Fruit fly (Drosophila melanogaster): ENCODE measurements around the gene Zmynd10.
A peak's percentile ranks its signal among the peaks of the same experiment; 100 is the strongest.

Gene Zmynd10

dm6 chr3L:13017803-13018324 is 8.4 kb downstream of the Zmynd10 start, which contains the start of the genes mRpL20 and Icmt (continued):
- peak; percentile 77 for TF ChIP-seq D19A (tag; optimal IDR thresholded peaks at IDR 0.05)
- TF ChIP-seq ash1 (GFP tag; optimal IDR thresholded peaks at IDR 0.05): no peak
- TF ChIP-seq CG15696 (tag; optimal IDR thresholded peaks at IDR 0.05): peak; percentile 66
- TF ChIP-seq ATbp (GFP tag; optimal IDR thresholded peaks at IDR 0.05): peak; percentile 87
- TF ChIP-seq wor (GFP tag; IDR thresholded peaks at IDR 0.05): peak; percentile 93
- peak; percentile 76; the same call in 2 of the 3 replicates for TF ChIP-seq sr (GFP tag; IDR thresholded peaks at IDR 0.05)
- TF ChIP-seq Hey (tag; optimal IDR thresholded peaks at IDR 0.05): no peak
- no peak for TF ChIP-seq HmgD (GFP tag; optimal IDR thresholded peaks at IDR 0.05)
- TF ChIP-seq Sry-δ (GFP tag; optimal IDR thresholded peaks at IDR 0.05): peak; percentile 33
- TF ChIP-seq Dref (GFP tag; IDR thresholded peaks at IDR 0.05): peak; percentile 66
- TF ChIP-seq CG10462 (GFP tag; optimal IDR thresholded peaks at IDR 0.05): peak; percentile 75
- TF ChIP-seq CG4282 (GFP tag; optimal IDR thresholded peaks at IDR 0.05): no peak
- TF ChIP-seq CG11456 (GFP tag; IDR thresholded peaks at IDR 0.05): peak; percentile 96
- peak; percentile 73 for TF ChIP-seq ems (GFP tag; optimal IDR thresholded peaks at IDR 0.05)
- TF ChIP-seq croc (GFP tag; conservative IDR thresholded peaks at IDR 0.05): peak; percentile 93
- no peak for TF ChIP-seq h (optimal IDR thresholded peaks at IDR 0.05)
- no peak for TF ChIP-seq Dfd (GFP tag; optimal IDR thresholded peaks at IDR 0.05)
- TF ChIP-seq klu (GFP tag; IDR thresholded peaks at IDR 0.05): peak; percentile 93
- TF ChIP-seq tap (tag; optimal IDR thresholded peaks at IDR 0.05): peak; percentile 88
- TF ChIP-seq hkb (optimal IDR thresholded peaks at IDR 0.05): no peak
- TF ChIP-seq hkb (GFP tag; IDR thresholded peaks at IDR 0.05): peak; percentile 96
- peak; percentile 89 for TF ChIP-seq dati (GFP tag; IDR thresholded peaks at IDR 0.05)
- no peak for TF ChIP-seq mld (GFP tag; IDR thresholded peaks at IDR 0.05; ENCODE audit: partially characterized antibody)
- TF ChIP-seq Hr51 (GFP tag; optimal IDR thresholded peaks at IDR 0.05): peak; percentile 42 to 96
- TF ChIP-seq abd-A (tag; optimal IDR thresholded peaks at IDR 0.05): no peak
- peak; percentile 98 for TF ChIP-seq vvl (GFP tag; IDR thresholded peaks at IDR 0.05)
- no peak for TF ChIP-seq CG10565 (GFP tag; optimal IDR thresholded peaks at IDR 0.05)
- peak; percentile 92 for TF ChIP-seq sisA (GFP tag; IDR thresholded peaks at IDR 0.05)
- TF ChIP-seq nom (GFP tag; optimal IDR thresholded peaks at IDR 0.05): peak; percentile 66
- TF ChIP-seq CG3407 (GFP tag; optimal IDR thresholded peaks at IDR 0.05): peak; percentile 88
- peak; percentile 76 for TF ChIP-seq CG30431 (GFP tag; optimal IDR thresholded peaks at IDR 0.05)
- peak; percentile 96 for TF ChIP-seq CG7372 (GFP tag; IDR thresholded peaks at IDR 0.05)
- no peak for TF ChIP-seq dm (GFP tag; optimal IDR thresholded peaks at IDR 0.05)
- TF ChIP-seq BEAF-32 (GFP tag; optimal IDR thresholded peaks at IDR 0.05): peak; percentile 68
- TF ChIP-seq chn (GFP tag; optimal IDR thresholded peaks at IDR 0.05): peak; percentile 75
- TF ChIP-seq CG15073 (GFP tag; optimal IDR thresholded peaks at IDR 0.05): peak; percentile 52
- peak; percentile 97 for TF ChIP-seq CG10366 (GFP tag; IDR thresholded peaks at IDR 0.05)
- TF ChIP-seq z (GFP tag; IDR thresholded peaks at IDR 0.05): no peak
- TF ChIP-seq Kr (GFP tag; optimal IDR thresholded peaks at IDR 0.05): no peak
- peak; percentile 95 for TF ChIP-seq CG43689 (GFP tag; IDR thresholded peaks at IDR 0.05)
- peak; percentile 87 for TF ChIP-seq Chrac-16 (GFP tag; optimal IDR thresholded peaks at IDR 0.05)
- peak; percentile 37 for TF ChIP-seq CTCF (GFP tag; optimal IDR thresholded peaks at IDR 0.05)
- TF ChIP-seq cato (GFP tag; optimal IDR thresholded peaks at IDR 0.05; ENCODE audit: borderline replicate concordance): peak; percentile 78
- TF ChIP-seq emc (GFP tag; optimal IDR thresholded peaks at IDR 0.05): no peak
- peak in 1 of 2 experiments; percentile 60 for TF ChIP-seq Hr78 (GFP tag; optimal IDR thresholded peaks at IDR 0.05)
- peak; percentile 97 for TF ChIP-seq CG32772 (GFP tag; IDR thresholded peaks at IDR 0.05)
- peak; percentile 33 for TF ChIP-seq CG13624 (GFP tag; optimal IDR thresholded peaks at IDR 0.05)
- TF ChIP-seq grau (tag; optimal IDR thresholded peaks at IDR 0.05): peak; percentile 100
- TF ChIP-seq cas (GFP tag; IDR thresholded peaks at IDR 0.05): peak; percentile 92
- peak; percentile 50; the same call in 1 of the 2 replicates for TF ChIP-seq crol (GFP tag; IDR thresholded peaks at IDR 0.05)
- TF ChIP-seq CG5953 (GFP tag; IDR thresholded peaks at IDR 0.05): peak; percentile 79
- peak; percentile 94 for TF ChIP-seq Atf6 (GFP tag; IDR thresholded peaks at IDR 0.05)
- TF ChIP-seq CG12299 (tag; optimal IDR thresholded peaks at IDR 0.05): peak; percentile 94
